Fruit fly (Drosophila melanogaster) whole organism, prepupa: Measurements from ENCODE around the gene Indy.

ENCODE experiments used
- CG10631 ChIP-seq: fragments of 200-800 bp; sonication (Bioruptor generic); optimal IDR thresholded peaks from 2 replicates; lab custom pipeline; 2016; ENCODE audit warnings: missing biosample characterization, missing genetic modification characterization
- CG10669 ChIP-seq: fragments of 200-800 bp; sonication (Bioruptor generic); optimal IDR thresholded peaks from 3 replicates; lab custom pipeline; 2018; ENCODE audit warnings: missing biosample characterization, mild to moderate bottlenecking, missing genetic modification characterization, moderate library complexity
- CG11294 ChIP-seq: fragments of 200-800 bp; sonication (Bioruptor generic); IDR thresholded peaks from 2 replicates; pipeline ENCODE4 v1.3.6; 2022; ENCODE audit warnings: missing biosample characterization, missing genetic modification characterization
- CG11902 ChIP-seq: fragments of 200-800 bp; sonication (Bioruptor generic); optimal IDR thresholded peaks from 3 replicates; lab custom pipeline; 2016; ENCODE audit warnings: missing biosample characterization, missing genetic modification characterization
- CG15336 ChIP-seq: fragments of 200-800 bp; sonication (Bioruptor generic); IDR thresholded peaks from 2 replicates; pipeline ENCODE4 v1.3.6; 2022; ENCODE audit warnings: missing biosample characterization, missing genetic modification characterization
- CG1621 ChIP-seq: fragments of 200-800 bp; sonication (Bioruptor generic); optimal IDR thresholded peaks from 3 replicates; lab custom pipeline; 2018; ENCODE audit warnings: missing biosample characterization, mild to moderate bottlenecking, missing genetic modification characterization
- CG31627 ChIP-seq: fragments of 200-800 bp; sonication (Bioruptor generic); optimal IDR thresholded peaks from 3 replicates; lab custom pipeline; 2016; ENCODE audit warnings: missing biosample characterization, missing genetic modification characterization
- CG32006 ChIP-seq: fragments of 200-800 bp; sonication (Bioruptor generic); optimal IDR thresholded peaks from 3 replicates; lab custom pipeline; 2017; ENCODE audit warnings: missing biosample characterization, mild to moderate bottlenecking, missing genetic modification characterization
- CG34406 ChIP-seq: fragments of 200-800 bp; sonication (Bioruptor generic); optimal IDR thresholded peaks from 3 replicates; lab custom pipeline; 2016; ENCODE audit warnings: missing biosample characterization, missing genetic modification characterization
- CG3919 ChIP-seq: fragments of 200-800 bp; sonication (Bioruptor generic); optimal IDR thresholded peaks from 3 replicates; lab custom pipeline; 2016; ENCODE audit warnings: missing biosample characterization, missing genetic modification characterization
- CG4318 ChIP-seq: fragments of 200-800 bp; sonication (Bioruptor generic); optimal IDR thresholded peaks from 3 replicates; lab custom pipeline; 2017; ENCODE audit warnings: missing biosample characterization, mild to moderate bottlenecking, missing genetic modification characterization
- CG6163 ChIP-seq: fragments of 200-800 bp; sonication (Bioruptor generic); IDR thresholded peaks from 3 replicates; pipeline ENCODE4 v1.3.6; 2022; ENCODE audit warnings: missing biosample characterization, missing genetic modification characterization
- CG6276 ChIP-seq: fragments of 200-800 bp; sonication (Bioruptor generic); optimal IDR thresholded peaks from 2 replicates; lab custom pipeline; 2017; ENCODE audit warnings: missing biosample characterization, mild to moderate bottlenecking, missing genetic modification characterization
- CG6792 ChIP-seq: fragments of 200-800 bp; sonication (Bioruptor generic); optimal IDR thresholded peaks from 3 replicates; lab custom pipeline; 2016; ENCODE audit warnings: missing biosample characterization, missing genetic modification characterization
- CG6808 ChIP-seq: fragments of 200-800 bp; sonication (Bioruptor generic); optimal IDR thresholded peaks from 3 replicates; lab custom pipeline; 2017; ENCODE audit warnings: missing biosample characterization, missing genetic modification characterization, mild to moderate bottlenecking, moderate library complexity, missing genetic modification reagents
- CG6854 ChIP-seq: fragments of 200-800 bp; sonication (Bioruptor generic); optimal IDR thresholded peaks from 2 replicates; lab custom pipeline; 2017; ENCODE audit warnings: missing biosample characterization, mild to moderate bottlenecking, missing genetic modification characterization
- CG7368 ChIP-seq: fragments of 200-800 bp; sonication (Bioruptor generic); optimal IDR thresholded peaks from 3 replicates; lab custom pipeline; 2016; ENCODE audit warnings: missing biosample characterization, missing genetic modification characterization
- CG8119 ChIP-seq: fragments of 200-800 bp; sonication (Bioruptor generic); IDR thresholded peaks from 3 replicates; pipeline ENCODE4 v1.3.6; 2022; ENCODE audit warnings: missing biosample characterization, missing genetic modification characterization
- CG8319 ChIP-seq: fragments of 200-800 bp; sonication (Bioruptor generic); optimal IDR thresholded peaks from 3 replicates; lab custom pipeline; 2016; ENCODE audit warnings: missing biosample characterization, missing genetic modification characterization
- CG8632 ChIP-seq: fragments of 200-800 bp; sonication (Bioruptor generic); optimal IDR thresholded peaks from 3 replicates; lab custom pipeline; 2016; ENCODE audit warnings: missing biosample characterization, missing genetic modification characterization
- Eip75B ChIP-seq: fragments of 200-800 bp; sonication (Bioruptor generic); optimal IDR thresholded peaks from 3 replicates; lab custom pipeline; 2016; ENCODE audit warnings: missing biosample characterization, missing genetic modification characterization
- Eip78C ChIP-seq: fragments of 200-800 bp; sonication (Bioruptor generic); peaks from one replicate; lab custom pipeline; 2016; ENCODE audit warnings: missing biosample characterization, missing genetic modification characterization
- Eip93F ChIP-seq: fragments of 200-800 bp; sonication (Bioruptor generic); optimal IDR thresholded peaks from 2 replicates; lab custom pipeline; 2016; ENCODE audit warnings: missing biosample characterization, mild to moderate bottlenecking, missing genetic modification characterization
- Ets96B ChIP-seq: fragments of 200-800 bp; optimal IDR thresholded peaks from 2 replicates; lab custom pipeline; 2019; ENCODE audit warnings: missing biosample characterization, mild to moderate bottlenecking, missing genetic modification characterization, moderate library complexity
- Gug ChIP-seq: fragments of 200-800 bp; sonication (Bioruptor generic); IDR thresholded peaks from 2 replicates; pipeline ENCODE4 v1.3.6; 2022; ENCODE audit warnings: missing biosample characterization, missing genetic modification characterization
- Hr38 ChIP-seq: sonication (Bioruptor generic); optimal IDR thresholded peaks from 2 replicates; lab custom pipeline; 2016; ENCODE audit warnings: missing biosample characterization, missing genetic modification characterization
- Hr39 ChIP-seq: fragments of 200-800 bp; sonication (Bioruptor generic); optimal IDR thresholded peaks from 2 replicates; lab custom pipeline; 2016; ENCODE audit warnings: missing biosample characterization, missing genetic modification characterization
- Hr4 ChIP-seq: fragments of 200-800 bp; sonication (Bioruptor generic); optimal IDR thresholded peaks from 3 replicates; lab custom pipeline; 2016; ENCODE audit warnings: missing biosample characterization, missing genetic modification characterization
- Lpt ChIP-seq: fragments of 200-800 bp; sonication (Bioruptor generic); optimal IDR thresholded peaks from 3 replicates; lab custom pipeline; 2016; ENCODE audit warnings: missing biosample characterization, missing genetic modification characterization
- Smox ChIP-seq: fragments of 200-800 bp; sonication (Bioruptor generic); optimal IDR thresholded peaks from 3 replicates; lab custom pipeline; 2016; ENCODE audit warnings: missing biosample characterization, missing genetic modification characterization
- Sox14 ChIP-seq: fragments of 200-800 bp; sonication (Bioruptor generic); optimal IDR thresholded peaks from 3 replicates; lab custom pipeline; 2016; ENCODE audit warnings: missing biosample characterization, missing genetic modification characterization
- Sox15 ChIP-seq: fragments of 200-800 bp; sonication (Bioruptor generic); optimal IDR thresholded peaks from 3 replicates; lab custom pipeline; 2016; ENCODE audit warnings: missing biosample characterization, missing genetic modification characterization
- cyc ChIP-seq: fragments of 200-800 bp; sonication (Bioruptor generic); optimal IDR thresholded peaks from 3 replicates; lab custom pipeline; 2016; ENCODE audit warnings: missing biosample characterization, missing genetic modification characterization
- dac ChIP-seq: fragments of 200-800 bp; sonication (Bioruptor generic); optimal IDR thresholded peaks from 2 replicates; lab custom pipeline; 2017; ENCODE audit warnings: missing biosample characterization, mild to moderate bottlenecking, missing genetic modification characterization
- eg ChIP-seq: fragments of 200-800 bp; sonication (Bioruptor generic); IDR thresholded peaks from 3 replicates; pipeline ENCODE4 v1.3.6; 2022; ENCODE audit warnings: missing biosample characterization, missing genetic modification characterization
- esn ChIP-seq: fragments of 200-800 bp; sonication (Bioruptor generic); optimal IDR thresholded peaks from 2 replicates; lab custom pipeline; 2016; ENCODE audit warnings: missing biosample characterization, mild to moderate bottlenecking, missing genetic modification characterization, moderate library complexity
- fd59A ChIP-seq: fragments of 200-800 bp; sonication (Bioruptor generic); optimal IDR thresholded peaks from 2 replicates; lab custom pipeline; 2017; ENCODE audit warnings: missing biosample characterization, mild to moderate bottlenecking, missing genetic modification characterization, missing genetic modification reagents
- fd85E ChIP-seq: fragments of 200-800 bp; sonication (Bioruptor generic); optimal IDR thresholded peaks from 3 replicates; lab custom pipeline; 2016; ENCODE audit warnings: missing biosample characterization, missing genetic modification characterization
- fkh ChIP-seq: fragments of 200-800 bp; sonication (Bioruptor generic); optimal IDR thresholded peaks from 3 replicates; lab custom pipeline; 2017; ENCODE audit warnings: missing biosample characterization, mild to moderate bottlenecking, missing genetic modification characterization, moderate library complexity
- lz ChIP-seq: fragments of 200-800 bp; sonication (Bioruptor generic); optimal IDR thresholded peaks from 3 replicates; lab custom pipeline; 2016; ENCODE audit warnings: missing biosample characterization, missing genetic modification characterization
- net ChIP-seq: fragments of 200-800 bp; sonication (Bioruptor generic); optimal IDR thresholded peaks from 3 replicates; lab custom pipeline; 2016; ENCODE audit warnings: missing biosample characterization, missing genetic modification characterization
- pdm3 ChIP-seq: fragments of 200-800 bp; sonication (Bioruptor generic); optimal IDR thresholded peaks from 3 replicates; lab custom pipeline; 2016; ENCODE audit warnings: missing biosample characterization, missing genetic modification characterization
- spab ChIP-seq: fragments of 200-800 bp; sonication (Bioruptor generic); optimal IDR thresholded peaks from 2 replicates; lab custom pipeline; 2017; ENCODE audit warnings: missing biosample characterization, mild to moderate bottlenecking, missing genetic modification characterization, missing genetic modification reagents
- ss ChIP-seq, 2 experiments: fragments of 200-800 bp; sonication (Bioruptor generic); optimal IDR thresholded peaks; 2 replicates in 1 of 2; 3 replicates in 1 of 2; lab custom pipeline; 2017 to 2018; ENCODE audit warnings: mild to moderate bottlenecking in 2 of 2, missing biosample characterization in 2 of 2, missing genetic modification characterization in 2 of 2, moderate library complexity in 1 of 2
- svp ChIP-seq: fragments of 200-800 bp; sonication (Bioruptor generic); peaks from one replicate; lab custom pipeline; 2016; ENCODE audit warnings: missing biosample characterization, missing genetic modification characterization
- topi ChIP-seq: fragments of 200-800 bp; sonication (Bioruptor generic); optimal IDR thresholded peaks from 3 replicates; lab custom pipeline; 2016; ENCODE audit warnings: missing biosample characterization, missing genetic modification characterization
- vri ChIP-seq: fragments of 200-800 bp; sonication (Bioruptor generic); optimal IDR thresholded peaks from 3 replicates; lab custom pipeline; 2016; ENCODE audit warnings: missing biosample characterization, mild to moderate bottlenecking, missing genetic modification characterization

Gene Indy

DNA sequence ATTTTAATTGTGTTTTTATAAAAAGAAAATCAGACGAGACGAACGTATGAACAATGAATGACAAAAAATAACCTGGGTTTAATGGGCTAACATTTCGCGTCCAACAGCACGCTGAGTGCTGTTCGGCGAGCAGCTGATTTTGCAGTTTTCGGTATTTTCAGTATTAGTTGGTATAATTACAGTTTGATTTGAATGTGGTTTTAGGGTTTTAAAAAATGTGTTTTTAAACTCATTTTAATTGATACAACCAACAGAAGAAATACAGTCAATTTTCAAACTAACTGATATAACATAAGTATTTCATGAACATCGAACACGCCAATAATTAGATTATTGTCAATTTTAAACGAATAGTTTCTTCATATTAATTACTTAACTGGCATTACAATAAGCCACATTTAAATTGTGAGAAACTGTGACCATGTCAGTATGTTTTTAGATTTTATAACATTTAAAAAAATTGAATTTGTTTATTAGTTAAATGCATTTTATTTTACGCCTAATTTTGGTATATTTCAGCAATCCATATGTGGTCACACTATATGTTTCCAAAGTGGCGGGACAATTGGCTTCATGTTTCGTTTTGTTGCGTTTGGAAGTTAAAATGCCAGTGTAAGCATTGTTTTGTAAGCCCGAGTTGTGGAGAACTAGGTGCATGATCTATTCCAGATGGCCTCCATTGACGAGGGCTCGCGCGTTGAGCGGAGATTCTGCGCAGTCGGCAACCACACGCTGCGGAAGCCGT is 25.3 kb downstream of the Indy start, which contains the start of the genes CG14073 and HipHop:
CG14073 (minus strand) TSS at position 38 of the 745 bp plus-strand sequence.
HipHop (plus strand) TSS at position 534 of the 745 bp plus-strand sequence.
- TF ChIP-seq CG10631 (no peak), CG6276 (GFP tag; lab: Kevin White, UChicago) (no peak), pdm3 (GFP tag; lab: Kevin White, UChicago) (no peak), Eip78C (GFP tag; lab: Kevin White, UChicago) (peak; percentile 1)

- TF ChIP-seq Hr38 (GFP tag; lab: Kevin White, UChicago) (no peak), CG6808 (GFP tag; lab: Kevin White, UChicago) (peak; percentile 83), CG8319 (GFP tag; lab: Kevin White, UChicago) (no peak), fd59A (GFP tag; lab: Kevin White, UChicago) (peak; percentile 7), CG1621 (peak; percentile 50), vri (GFP tag; lab: Kevin White, UChicago) (peak; percentile 27), fkh (GFP tag; lab: Kevin White, UChicago) (peak; percentile 75), CG10669 (GFP tag; lab: Kevin White, UChicago) (peak; percentile 39), Hr39 (GFP tag; lab: Kevin White, UChicago) (no peak), dac (peak; percentile 21), lz (no peak), Sox15 (GFP tag; lab: Kevin White, UChicago) (no peak), CG8632 (GFP tag; lab: Kevin White, UChicago) (no peak), CG4318 (GFP tag; lab: Kevin White, UChicago) (no peak), CG6163 (peak; percentile 67; the same call in 2 of the 3 replicates), CG32006 (GFP tag; lab: Kevin White, UChicago) (peak; percentile 48), CG34406 (peak; percentile 30), topi (GFP tag; lab: Kevin White, UChicago) (no peak), CG31627 (GFP tag; lab: Kevin White, UChicago) (no peak), Lpt (peak; percentile 60), Eip93F (GFP tag; lab: Kevin White, UChicago) (no peak), Smox (GFP tag; lab: Kevin White, UChicago) (peak; percentile 19), spab (GFP tag; lab: Kevin White, UChicago) (peak; percentile 59), Eip75B (GFP tag; lab: Kevin White, UChicago) (peak; percentile 50), CG11294 (GFP tag; lab: Robert Waterston, UW) (no peak), fd85E (GFP tag; lab: Kevin White, UChicago) (no peak), CG8119 (GFP tag; lab: Robert Waterston, UW) (peak; percentile 76), Eip78C (GFP tag; lab: Kevin White, UChicago) (peak; percentile 84), CG6276 (GFP tag; lab: Kevin White, UChicago) (peak; percentile 75), svp (GFP tag; lab: Kevin White, UChicago) (peak; percentile 33), CG6854 (peak; percentile 19), cyc (no peak), Sox14 (GFP tag; lab: Kevin White, UChicago) (peak; percentile 51), CG3919 (GFP tag; lab: Kevin White, UChicago) (peak; percentile 27), net (GFP tag; lab: Kevin White, UChicago) (peak; percentile 45), Ets96B (tag; lab: Kevin White, UChicago) (peak; percentile 63), ss (GFP tag; optimal IDR thresholded peaks at IDR 0.05; lab: Kevin White, UChicago) (peak; percentile 75 to 86), CG15336 (GFP tag; lab: Robert Waterston, UW) (peak; percentile 61), Gug (GFP tag; lab: Robert Waterston, UW) (no peak), eg (peak; percentile 71; the same call in 1 of the 3 replicates), esn (GFP tag; lab: Kevin White, UChicago) (no peak), Hr4 (GFP tag; lab: Kevin White, UChicago) (no peak), CG11902 (GFP tag; lab: Kevin White, UChicago) (no peak), CG6792 (no peak), CG7368 (GFP tag; lab: Kevin White, UChicago) (no peak), CG10631 (no peak), pdm3 (GFP tag; lab: Kevin White, UChicago) (peak; percentile 35)
These were observed 26.0 kb downstream of the Indy start for dm6 chr3L:18819887-18820637.
